Worm (Caenorhabditis elegans): ENCODE results near the gene gpa-17.

The gpa-17 gene

DNA sequence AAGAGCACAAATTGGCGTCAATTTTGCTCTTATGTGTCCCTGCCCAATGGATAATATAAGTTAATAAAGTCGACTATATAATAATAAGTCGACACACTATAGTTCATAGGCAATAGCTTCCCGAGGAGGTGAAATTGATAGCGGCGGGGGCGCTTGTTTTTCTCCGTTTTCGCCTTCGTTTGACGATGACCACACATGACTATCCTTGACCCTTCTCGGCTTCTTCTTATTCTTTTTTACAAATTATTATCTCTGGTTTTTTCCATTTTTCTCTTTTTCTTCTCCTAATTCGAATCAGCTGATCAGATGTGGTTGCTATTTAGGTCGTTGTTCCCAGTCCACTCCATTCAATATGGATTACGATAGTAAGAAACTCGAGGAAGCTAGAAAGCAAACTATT lies 42.3 kb downstream of the gpa-17 start, which contains the start of gene acbp-8:
Gene acbp-8 (plus strand): TSS at position 324 of the 400 bp plus-strand sequence.
- no peak for TF ChIP-seq him-1 (tag; optimal IDR thresholded peaks at IDR 0.05)
- no peak for TF ChIP-seq W03F9.2 (tag; optimal IDR thresholded peaks at IDR 0.05)
- no peak for TF ChIP-seq dao-5 (tag; optimal IDR thresholded peaks at IDR 0.05)

DNA sequence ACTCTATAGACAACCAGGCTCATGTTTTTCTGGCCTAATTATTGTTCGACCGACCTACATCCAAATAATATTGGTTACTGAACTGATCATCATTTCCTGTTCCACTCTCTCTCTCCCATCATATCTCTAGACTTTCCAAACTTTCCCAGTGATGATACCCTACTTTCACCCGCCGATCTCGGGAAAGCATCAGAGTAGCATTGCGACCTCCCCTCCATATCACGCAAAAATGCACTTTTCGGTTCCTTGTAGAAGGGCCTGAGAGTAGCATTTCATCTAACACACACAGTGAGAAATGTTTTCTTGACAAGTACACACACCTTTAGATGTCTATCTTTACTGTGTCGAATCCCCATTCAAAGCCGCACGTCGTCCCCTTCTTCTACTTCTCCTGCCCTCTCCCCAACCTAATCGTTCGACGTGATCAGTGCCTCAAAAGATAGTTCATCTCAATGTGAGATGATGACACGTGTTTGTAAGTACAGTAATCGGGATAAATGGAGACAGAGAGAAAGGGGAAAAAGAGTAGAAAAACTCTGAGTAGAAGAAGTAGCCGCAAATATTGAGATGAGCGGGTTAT lies 46.6 kb downstream of the gpa-17 start:
- TF ChIP-seq W03F9.2 (tag; optimal IDR thresholded peaks at IDR 0.05), result no peak
- TF ChIP-seq dao-5 (tag; optimal IDR thresholded peaks at IDR 0.05), result no peak
- no peak for TF ChIP-seq him-1 (tag; optimal IDR thresholded peaks at IDR 0.05)

DNA sequence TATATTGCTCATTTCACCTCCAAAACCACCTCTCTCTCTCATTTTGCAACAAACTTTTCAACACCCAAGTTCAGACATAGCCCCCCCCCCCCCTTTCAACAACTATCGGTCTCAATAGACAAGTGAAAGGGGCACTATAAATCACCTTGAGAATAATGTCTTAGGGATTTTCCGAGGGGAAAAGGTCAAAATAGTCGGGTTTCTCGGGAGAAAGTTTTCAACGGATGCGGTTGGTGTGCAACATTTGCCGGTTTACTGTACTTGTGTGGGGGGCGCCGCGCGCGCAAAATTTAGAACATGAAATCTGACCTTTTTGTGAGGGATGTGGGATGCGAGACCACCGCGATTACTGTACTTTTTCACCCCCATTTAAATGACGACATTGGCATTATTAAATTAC lies 48.2 kb downstream of the gpa-17 start:
- no peak for TF ChIP-seq him-1 (tag; optimal IDR thresholded peaks at IDR 0.05)
- no peak for TF ChIP-seq W03F9.2 (tag; optimal IDR thresholded peaks at IDR 0.05)
- TF ChIP-seq dao-5 (tag; optimal IDR thresholded peaks at IDR 0.05), result no peak

DNA sequence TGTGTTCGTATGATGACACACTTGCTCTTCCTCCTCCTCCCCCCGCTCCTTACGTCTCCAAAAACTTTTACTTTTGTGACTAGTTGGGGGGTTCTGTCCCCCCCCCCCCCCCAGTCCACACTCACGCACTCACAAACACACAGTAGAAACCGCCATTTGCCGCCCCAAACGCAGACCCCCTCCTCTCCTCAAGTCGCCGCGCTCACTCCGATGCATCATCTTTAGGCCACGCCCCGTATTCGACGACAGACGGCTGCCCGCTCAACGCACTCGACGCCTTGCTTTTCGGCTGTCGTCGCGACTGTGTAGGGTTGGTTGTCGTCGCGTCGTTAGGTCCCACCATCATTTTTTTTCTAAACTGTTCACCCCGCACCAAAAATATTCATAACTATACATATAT lies 49.8 kb downstream of the gpa-17 start, which contains the start of gene zmp-2:
Gene zmp-2 (plus strand): TSS at position 247 of the 400 bp plus-strand sequence.
- no peak for TF ChIP-seq him-1 (tag; optimal IDR thresholded peaks at IDR 0.05)
- TF ChIP-seq dao-5 (tag; optimal IDR thresholded peaks at IDR 0.05), result no peak
- TF ChIP-seq W03F9.2 (tag; optimal IDR thresholded peaks at IDR 0.05), result no peak
